Worm (Caenorhabditis elegans) whole organism, mixed stage, embryonic: ENCODE data around the gene nhr-136.
"Not testable (repeated sequence)": the region's sequence is repeated elsewhere in the genome, so short reads cannot be mapped to it uniquely, and the experiment has no call there.

Experiments used
- M03D4.4 ChIP-seq: sonication (generic microtip); optimal IDR thresholded peaks from 2 replicates; lab custom pipeline; 2017; ENCODE audit warnings: mild to moderate bottlenecking, missing genetic modification characterization, missing compliant biosample characterization
- bed-3 ChIP-seq: fragments of 200-800 bp; sonication (Bioruptor generic); optimal IDR thresholded peaks from 3 replicates; lab custom pipeline; 2018; ENCODE audit warnings: mild to moderate bottlenecking, missing genetic modification characterization, moderate library complexity, missing compliant biosample characterization
- blmp-1 ChIP-seq: fragments of 150-350 bp; optimal IDR thresholded peaks from 2 replicates; lab custom pipeline; 2014; ENCODE audit warnings: missing biosample characterization, missing genetic modification characterization
- ceh-39 ChIP-seq: fragments of 150-350 bp; optimal IDR thresholded peaks from 2 replicates; lab custom pipeline; 2014; ENCODE audit warnings: missing biosample characterization, missing genetic modification characterization
- ceh-43 ChIP-seq: fragments of 200-800 bp; sonication (Bioruptor generic); optimal IDR thresholded peaks from 2 replicates; lab custom pipeline; 2018; ENCODE audit warnings: mild to moderate bottlenecking, missing genetic modification characterization, moderate library complexity, missing compliant biosample characterization
- ceh-83 ChIP-seq: fragments of 200-800 bp; sonication (Bioruptor generic); optimal IDR thresholded peaks from 2 replicates; lab custom pipeline; 2018; ENCODE audit warnings: mild to moderate bottlenecking, missing genetic modification characterization, missing compliant biosample characterization
- cnd-1 ChIP-seq: fragments of 200-800 bp; sonication (Bioruptor generic); optimal IDR thresholded peaks from 2 replicates; lab custom pipeline; 2018; ENCODE audit warnings: mild to moderate bottlenecking, missing genetic modification characterization, missing compliant biosample characterization
- drap-1 ChIP-seq: fragments of 200-800 bp; sonication (Bioruptor generic); optimal IDR thresholded peaks from 3 replicates; lab custom pipeline; 2018; ENCODE audit warnings: mild to moderate bottlenecking, missing genetic modification characterization, missing compliant biosample characterization
- elt-1 ChIP-seq: sonication (generic microtip); optimal IDR thresholded peaks from 2 replicates; lab custom pipeline; 2017; ENCODE audit warnings: missing genetic modification characterization, mild to moderate bottlenecking, missing compliant biosample characterization, antibody characterized with exemption, moderate library complexity, borderline replicate concordance; ENCODE audit not compliant: insufficient read depth
- elt-3 ChIP-seq: fragments of 150-350 bp; optimal IDR thresholded peaks from 2 replicates; lab custom pipeline; 2014; ENCODE audit warnings: missing biosample characterization, missing genetic modification characterization
- flh-1 ChIP-seq: fragments of 200-800 bp; sonication (Bioruptor generic); optimal IDR thresholded peaks from 2 replicates; lab custom pipeline; 2018; ENCODE audit warnings: mild to moderate bottlenecking, missing genetic modification characterization, moderate library complexity, missing compliant biosample characterization
- hlh-1 ChIP-seq: fragments of 150-350 bp; optimal IDR thresholded peaks from 2 replicates; lab custom pipeline; 2014; ENCODE audit warnings: missing biosample characterization, missing genetic modification reagents, missing genetic modification characterization
- lin-13 ChIP-seq: fragments of 150-350 bp; optimal IDR thresholded peaks from 2 replicates; lab custom pipeline; 2014; ENCODE audit warnings: missing biosample characterization, missing genetic modification characterization
- lin-32 ChIP-seq: fragments of 200-800 bp; sonication (Bioruptor generic); optimal IDR thresholded peaks from 2 replicates; lab custom pipeline; 2018; ENCODE audit warnings: mild to moderate bottlenecking, missing genetic modification characterization, missing compliant biosample characterization
- lsy-2 ChIP-seq: fragments of 150-350 bp; optimal IDR thresholded peaks from 2 replicates; lab custom pipeline; 2014; ENCODE audit warnings: missing biosample characterization, missing genetic modification characterization
- mab-5 ChIP-seq: fragments of 150-350 bp; optimal IDR thresholded peaks from 2 replicates; lab custom pipeline; 2014; ENCODE audit warnings: missing biosample characterization, missing genetic modification characterization
- mep-1 ChIP-seq: fragments of 150-350 bp; optimal IDR thresholded peaks from 2 replicates; lab custom pipeline; 2017; ENCODE audit warnings: missing biosample characterization, missing genetic modification reagents, missing genetic modification characterization, inconsistent platforms
- mls-2 ChIP-seq: sonication (generic microtip); optimal IDR thresholded peaks from 2 replicates; lab custom pipeline; 2016; ENCODE audit warnings: mild to moderate bottlenecking, missing genetic modification characterization, moderate library complexity, missing compliant biosample characterization
- nhr-12 ChIP-seq: fragments of 150-350 bp; optimal IDR thresholded peaks from 2 replicates; lab custom pipeline; 2014; ENCODE audit warnings: missing biosample characterization, missing genetic modification characterization
- nhr-2 ChIP-seq: fragments of 150-350 bp; optimal IDR thresholded peaks from 2 replicates; lab custom pipeline; 2014; ENCODE audit warnings: missing biosample characterization, missing genetic modification characterization
- nhr-237 ChIP-seq: fragments of 150-350 bp; optimal IDR thresholded peaks from 2 replicates; lab custom pipeline; 2014; ENCODE audit warnings: missing biosample characterization, missing genetic modification characterization
- nhr-28 ChIP-seq: fragments of 150-350 bp; optimal IDR thresholded peaks from 2 replicates; lab custom pipeline; 2014; ENCODE audit warnings: missing biosample characterization, missing genetic modification characterization
- nhr-76 ChIP-seq: sonication (generic microtip); optimal IDR thresholded peaks from 2 replicates; lab custom pipeline; 2017; ENCODE audit warnings: missing biosample characterization, missing genetic modification characterization
- pha-4 ChIP-seq: fragments of 150-350 bp; optimal IDR thresholded peaks from 2 replicates; lab custom pipeline; 2018; ENCODE audit warnings: missing biosample characterization, missing genetic modification reagents, missing genetic modification characterization
- sem-2 ChIP-seq: fragments of 200-800 bp; sonication (Bioruptor generic); optimal IDR thresholded peaks from 2 replicates; lab custom pipeline; 2018; ENCODE audit warnings: mild to moderate bottlenecking, missing genetic modification characterization, missing compliant biosample characterization
- snpc-4 ChIP-seq: fragments of 150-350 bp; optimal IDR thresholded peaks from 2 replicates; lab custom pipeline; 2014; ENCODE audit warnings: missing biosample characterization, missing genetic modification characterization
- sptf-1 ChIP-seq: sonication (generic microtip); optimal IDR thresholded peaks from 2 replicates; lab custom pipeline; 2017; ENCODE audit warnings: mild to moderate bottlenecking, missing genetic modification characterization, moderate library complexity, missing compliant biosample characterization
- tbx-8 ChIP-seq: fragments of 200-800 bp; sonication (Bioruptor generic); optimal IDR thresholded peaks from 2 replicates; lab custom pipeline; 2018; ENCODE audit warnings: mild to moderate bottlenecking, missing genetic modification characterization, moderate library complexity, missing compliant biosample characterization
- unc-120 ChIP-seq: sonication (generic microtip); optimal IDR thresholded peaks from 2 replicates; lab custom pipeline; 2017; ENCODE audit warnings: missing genetic modification characterization, missing compliant biosample characterization; ENCODE audit not compliant: poor library complexity, severe bottlenecking
- unc-62 ChIP-seq: fragments of 150-350 bp; optimal IDR thresholded peaks from 2 replicates; lab custom pipeline; 2014; ENCODE audit warnings: missing biosample characterization, missing genetic modification reagents, missing genetic modification characterization
- zip-8 ChIP-seq: fragments of 150-350 bp; optimal IDR thresholded peaks from 2 replicates; lab custom pipeline; 2014; ENCODE audit warnings: missing biosample characterization, missing genetic modification characterization
- ztf-11 ChIP-seq: fragments of 150-350 bp; optimal IDR thresholded peaks from 2 replicates; lab custom pipeline; 2014; ENCODE audit warnings: missing biosample characterization, missing genetic modification characterization

The nhr-136 gene

ce11 chrV:12131157-12131556, 24.2 kb downstream of the nhr-136 start, which contains the start of gene enpp-1:
Gene enpp-1, plus strand, starts transcription at chrV:12131457.
- not testable (repeated sequence) for TF ChIP-seq blmp-1, nhr-2, cnd-1 (tag; lab: Kevin White, UChicago)

ce11 chrV:12137942-12138341, 31.0 kb downstream of the nhr-136 start:
- no peak for TF ChIP-seq nhr-28 (tag; lab: Kevin White, UChicago)
- TF ChIP-seq lsy-2 (tag; lab: Kevin White, UChicago), result no peak
- TF ChIP-seq elt-3, result no peak
- TF ChIP-seq lin-32, result no peak
- no peak for TF ChIP-seq ztf-11
- no peak for TF ChIP-seq blmp-1 (tag; lab: Kevin White, UChicago)
- no peak for TF ChIP-seq tbx-8 (GFP tag; lab: Kevin White, UChicago)
- no peak for TF ChIP-seq drap-1 (GFP tag; lab: Kevin White, UChicago)
- no peak for TF ChIP-seq pha-4 (tag; lab: Kevin White, UChicago)
- TF ChIP-seq unc-120 (tag; lab: Kevin White, UChicago), result no peak
- TF ChIP-seq elt-1, result no peak
- TF ChIP-seq mep-1 (tag; lab: Kevin White, UChicago), result no peak
- no peak for TF ChIP-seq ceh-83 (GFP tag; lab: Kevin White, UChicago)

DNA sequence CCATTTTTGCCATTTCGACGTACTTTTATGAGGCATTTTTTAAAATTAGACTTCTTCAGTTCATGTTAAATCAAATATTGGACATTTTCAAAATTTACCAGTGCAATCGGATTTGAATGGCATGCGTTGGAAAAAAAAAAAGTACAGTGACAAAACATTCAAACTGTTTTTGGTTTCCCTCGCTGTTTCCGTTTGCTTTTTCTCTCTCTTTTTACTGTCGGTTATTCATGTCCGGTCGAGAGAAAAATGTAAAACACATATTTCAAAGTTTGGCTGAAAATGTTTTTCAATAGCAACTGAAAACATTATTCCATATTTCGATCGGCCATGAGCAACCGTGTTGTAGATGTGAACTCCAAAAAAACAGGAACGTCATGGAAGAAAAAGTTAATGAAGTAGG, 33.7 kb downstream of the nhr-136 start, which contains the start of gene C27A7.3:
Gene C27A7.3 (plus strand): TSS at position 301 of the 400 bp plus-strand sequence.
- TF ChIP-seq lin-13 (tag; lab: Kevin White, UChicago) (no peak), ceh-83 (GFP tag; lab: Kevin White, UChicago) (no peak), unc-120 (tag; lab: Kevin White, UChicago) (no peak), unc-62 (GFP tag; lab: Kevin White, UChicago) (no peak), drap-1 (GFP tag; lab: Kevin White, UChicago) (no peak), nhr-2 (tag; lab: Kevin White, UChicago) (no peak), nhr-76 (tag; lab: Kevin White, UChicago) (no peak), nhr-237 (tag; lab: Kevin White, UChicago) (no peak), mab-5 (tag; lab: Kevin White, UChicago) (no peak), zip-8 (tag; lab: Kevin White, UChicago) (no peak)

DNA sequence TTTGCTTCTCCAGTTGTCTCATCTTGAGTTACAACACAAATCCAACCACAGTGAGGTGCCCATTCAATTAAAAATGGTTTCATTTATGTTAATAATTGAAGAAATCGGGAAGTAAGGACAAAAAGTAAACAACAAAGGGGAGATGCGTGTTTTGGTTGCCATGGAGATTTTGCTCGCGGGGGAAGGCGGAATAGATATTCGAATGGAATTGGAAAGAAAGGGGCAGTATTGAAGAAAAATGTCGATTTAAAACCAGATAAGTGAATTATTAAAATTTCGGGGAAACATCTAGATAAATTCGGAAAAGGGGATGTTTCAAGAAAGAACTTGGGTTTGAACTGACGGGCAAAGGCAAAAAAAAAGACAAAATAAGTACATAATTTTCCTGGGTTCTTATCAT, 43.7 kb downstream of the nhr-136 start, which contains the start of gene che-11:
Gene che-11 (minus strand): TSS at position 101 of the 400 bp plus-strand sequence.
- no peak for TF ChIP-seq mep-1 (tag; lab: Kevin White, UChicago)
- no peak for TF ChIP-seq ceh-43 (GFP tag; lab: Kevin White, UChicago)
- TF ChIP-seq unc-62 (GFP tag; lab: Kevin White, UChicago), result no peak
- no peak for TF ChIP-seq nhr-2 (tag; lab: Kevin White, UChicago)
- no peak for TF ChIP-seq cnd-1 (tag; lab: Kevin White, UChicago)
- no peak for TF ChIP-seq nhr-237 (tag; lab: Kevin White, UChicago)
- TF ChIP-seq pha-4 (tag; lab: Kevin White, UChicago), result no peak
- TF ChIP-seq sem-2 (GFP tag; lab: Kevin White, UChicago), result no peak
- TF ChIP-seq, all 35 proteins: peak for 0

- TF ChIP-seq snpc-4 (tag; lab: Kevin White, UChicago), result no peak
- TF ChIP-seq nhr-12 (tag; lab: Kevin White, UChicago), result no peak
- TF ChIP-seq unc-120 (tag; lab: Kevin White, UChicago), result no peak
- no peak for TF ChIP-seq flh-1
- no peak for TF ChIP-seq ceh-83 (GFP tag; lab: Kevin White, UChicago)
- TF ChIP-seq hlh-1 (tag; lab: Kevin White, UChicago), result no peak
- TF ChIP-seq ceh-39 (tag; lab: Kevin White, UChicago), result no peak
- TF ChIP-seq M03D4.4, result no peak
- no peak for TF ChIP-seq cnd-1 (tag; lab: Kevin White, UChicago)
Observed at ce11 chrV:12152857-12153256, 45.9 kb downstream of the nhr-136 start, which contains the start of gene C27A7.8. Gene C27A7.8, plus strand, starts transcription at chrV:12153157.

DNA sequence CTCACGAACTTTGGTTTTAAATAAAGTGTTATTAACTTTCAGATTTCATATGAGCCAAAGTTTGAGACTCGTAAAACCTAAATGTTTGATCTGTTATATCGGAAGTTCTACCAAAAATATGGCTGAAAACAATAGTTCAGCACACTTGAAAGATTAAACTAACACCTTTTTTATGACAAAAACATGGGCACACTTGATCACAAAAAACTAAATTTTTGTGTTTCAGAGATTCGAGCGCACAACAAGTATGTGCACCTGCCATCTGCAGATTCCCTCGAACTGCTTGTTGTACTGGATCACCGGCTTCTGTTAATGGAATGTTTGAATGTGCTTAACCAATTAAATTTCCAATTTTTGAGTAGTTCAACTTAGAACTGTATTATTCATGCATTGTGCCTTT, 46.8 kb downstream of the nhr-136 start:
- TF ChIP-seq elt-3 (no peak), lsy-2 (tag; lab: Kevin White, UChicago) (no peak), nhr-12 (tag; lab: Kevin White, UChicago) (no peak), mab-5 (tag; lab: Kevin White, UChicago) (no peak), unc-62 (GFP tag; lab: Kevin White, UChicago) (no peak), tbx-8 (GFP tag; lab: Kevin White, UChicago) (no peak), hlh-1 (tag; lab: Kevin White, UChicago) (no peak), ceh-39 (tag; lab: Kevin White, UChicago) (no peak), zip-8 (tag; lab: Kevin White, UChicago) (no peak), nhr-2 (tag; lab: Kevin White, UChicago) (no peak), sptf-1 (tag; lab: Kevin White, UChicago) (no peak), elt-1 (no peak), mls-2 (no peak), flh-1 (no peak), mep-1 (tag; lab: Kevin White, UChicago) (no peak), bed-3 (GFP tag; lab: Kevin White, UChicago) (no peak), ceh-43 (GFP tag; lab: Kevin White, UChicago) (no peak), drap-1 (GFP tag; lab: Kevin White, UChicago) (no peak)
